Worm (Caenorhabditis elegans) whole organism, midembryonic: Measurements from ENCODE around the gene asp-13.

Source experiments
- T22C8.4 ChIP-seq: fragments of 200-800 bp; sonication (Bioruptor generic); IDR thresholded peaks from 2 replicates; pipeline ENCODE4 v1.3.6; 2022; ENCODE audit warnings: missing genetic modification characterization, missing compliant biosample characterization
- cog-1 ChIP-seq: sonication (generic microtip); optimal IDR thresholded peaks from 2 replicates; lab custom pipeline; 2016; ENCODE audit warnings: missing genetic modification characterization, missing compliant biosample characterization
- flt-1 ChIP-seq: fragments of 200-800 bp; sonication (Bioruptor generic); IDR thresholded peaks from 2 replicates; pipeline ENCODE4 v1.3.6; 2022; ENCODE audit warnings: missing genetic modification characterization, missing compliant biosample characterization
- klf-2 ChIP-seq: fragments of 200-800 bp; sonication (Bioruptor generic); conservative IDR thresholded peaks from 2 replicates; pipeline ENCODE4 v1.3.6; 2022; ENCODE audit warnings: missing genetic modification reagents, missing genetic modification characterization, missing compliant biosample characterization
- med-1 ChIP-seq: sonication (generic microtip); optimal IDR thresholded peaks from 2 replicates; lab custom pipeline; 2017; ENCODE audit warnings: missing genetic modification characterization, mild to moderate bottlenecking, missing compliant biosample characterization, antibody characterized with exemption, missing genetic modification reagents; ENCODE audit not compliant: insufficient read depth
- ref-1 ChIP-seq: fragments of 200-800 bp; sonication (Bioruptor generic); conservative IDR thresholded peaks from 2 replicates; pipeline ENCODE4 v1.3.6; 2022; ENCODE audit warnings: missing genetic modification reagents, missing genetic modification characterization, missing compliant biosample characterization
- tab-1 ChIP-seq: fragments of 200-800 bp; sonication (Bioruptor generic); IDR thresholded peaks from 2 replicates; pipeline ENCODE4 v1.3.6; 2022; ENCODE audit warnings: missing genetic modification characterization, missing compliant biosample characterization
- ztf-23 ChIP-seq: fragments of 200-800 bp; sonication (Bioruptor generic); IDR thresholded peaks from 2 replicates; pipeline ENCODE4 v1.3.6; 2022; ENCODE audit warnings: missing genetic modification reagents, missing genetic modification characterization, missing compliant biosample characterization
- ztf-29 ChIP-seq: fragments of 200-800 bp; sonication (Bioruptor generic); IDR thresholded peaks from 2 replicates; pipeline ENCODE4 v1.3.6; 2022; ENCODE audit warnings: missing genetic modification reagents, missing genetic modification characterization, missing compliant biosample characterization

The asp-13 gene

DNA sequence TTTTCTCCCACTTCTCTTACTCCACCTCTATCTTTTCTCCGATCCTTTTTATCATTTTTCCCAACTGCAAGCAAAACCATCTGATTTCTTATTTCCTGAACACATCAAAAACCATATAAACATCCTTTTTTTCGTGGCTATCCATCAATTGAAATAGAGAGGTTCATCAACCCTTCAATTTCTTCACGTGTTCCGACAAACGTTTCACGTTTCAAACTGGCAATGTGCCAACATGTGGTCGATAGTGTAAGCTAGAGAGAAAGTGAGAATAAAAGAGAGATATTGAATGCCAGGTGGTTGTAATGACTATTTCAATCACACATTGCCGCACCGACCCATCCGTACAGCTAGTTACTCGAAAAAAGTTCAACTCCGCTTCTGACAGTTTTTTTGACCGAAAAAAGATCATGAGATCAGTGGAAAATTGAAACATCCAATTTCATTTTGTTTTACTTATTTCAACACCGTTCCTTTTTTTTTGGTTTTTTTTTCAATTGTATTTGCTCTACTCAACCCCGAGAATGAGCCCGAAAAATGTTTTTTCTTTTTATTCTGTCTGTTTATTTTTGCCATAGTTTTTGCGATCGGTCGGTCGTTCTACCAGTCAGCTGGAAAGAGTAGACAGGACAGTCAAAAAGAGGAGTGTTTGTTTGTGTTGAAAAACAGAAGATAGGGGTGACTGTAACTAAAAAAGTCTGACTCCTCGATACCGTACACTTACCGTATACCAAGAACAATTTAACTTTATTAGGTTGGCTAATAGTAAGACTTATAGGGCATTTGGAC lies 15.8 kb upstream of the asp-13 start:
- no peak for TF ChIP-seq ref-1 (GFP tag; lab: Robert Waterston, UW)
- no peak for TF ChIP-seq klf-2 (GFP tag; lab: Robert Waterston, UW)
- no peak for TF ChIP-seq tab-1
- TF ChIP-seq T22C8.4 (GFP tag; lab: Robert Waterston, UW): no peak
- no peak for TF ChIP-seq cog-1 (tag; lab: Kevin White, UChicago)
- TF ChIP-seq med-1 (GFP tag; lab: Kevin White, UChicago): no peak
- no peak for TF ChIP-seq ztf-29 (GFP tag; lab: Robert Waterston, UW)
- no peak for TF ChIP-seq ztf-23
- TF ChIP-seq flt-1 (GFP tag; lab: Robert Waterston, UW): no peak

DNA sequence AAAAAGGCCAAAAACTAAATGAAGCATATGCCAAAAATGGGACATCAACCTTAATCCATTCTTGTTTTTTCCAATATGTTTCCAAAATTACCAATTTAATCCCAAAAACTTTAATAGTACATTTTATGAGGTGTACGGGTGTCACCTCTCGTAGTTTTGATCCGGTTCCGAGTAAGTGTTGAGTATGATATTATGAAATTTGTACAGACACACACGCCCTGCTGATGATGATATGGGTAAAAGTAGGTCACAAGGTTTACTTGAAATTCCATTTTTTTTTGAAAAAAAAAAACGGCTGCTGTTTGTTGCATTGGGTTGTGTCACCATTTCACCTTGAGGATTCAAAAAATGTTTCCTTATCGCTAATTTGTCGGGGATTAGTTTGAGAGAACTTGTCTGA lies 14.9 kb upstream of the asp-13 start:
- no peak for TF ChIP-seq med-1 (GFP tag; lab: Kevin White, UChicago)
- no peak for TF ChIP-seq cog-1 (tag; lab: Kevin White, UChicago)
- no peak for TF ChIP-seq tab-1
- TF ChIP-seq klf-2 (GFP tag; lab: Robert Waterston, UW): no peak
- TF ChIP-seq ztf-29 (GFP tag; lab: Robert Waterston, UW): no peak
- TF ChIP-seq flt-1 (GFP tag; lab: Robert Waterston, UW): no peak
- no peak for TF ChIP-seq ztf-23
- TF ChIP-seq ref-1 (GFP tag; lab: Robert Waterston, UW): no peak
- TF ChIP-seq T22C8.4 (GFP tag; lab: Robert Waterston, UW): no peak

DNA sequence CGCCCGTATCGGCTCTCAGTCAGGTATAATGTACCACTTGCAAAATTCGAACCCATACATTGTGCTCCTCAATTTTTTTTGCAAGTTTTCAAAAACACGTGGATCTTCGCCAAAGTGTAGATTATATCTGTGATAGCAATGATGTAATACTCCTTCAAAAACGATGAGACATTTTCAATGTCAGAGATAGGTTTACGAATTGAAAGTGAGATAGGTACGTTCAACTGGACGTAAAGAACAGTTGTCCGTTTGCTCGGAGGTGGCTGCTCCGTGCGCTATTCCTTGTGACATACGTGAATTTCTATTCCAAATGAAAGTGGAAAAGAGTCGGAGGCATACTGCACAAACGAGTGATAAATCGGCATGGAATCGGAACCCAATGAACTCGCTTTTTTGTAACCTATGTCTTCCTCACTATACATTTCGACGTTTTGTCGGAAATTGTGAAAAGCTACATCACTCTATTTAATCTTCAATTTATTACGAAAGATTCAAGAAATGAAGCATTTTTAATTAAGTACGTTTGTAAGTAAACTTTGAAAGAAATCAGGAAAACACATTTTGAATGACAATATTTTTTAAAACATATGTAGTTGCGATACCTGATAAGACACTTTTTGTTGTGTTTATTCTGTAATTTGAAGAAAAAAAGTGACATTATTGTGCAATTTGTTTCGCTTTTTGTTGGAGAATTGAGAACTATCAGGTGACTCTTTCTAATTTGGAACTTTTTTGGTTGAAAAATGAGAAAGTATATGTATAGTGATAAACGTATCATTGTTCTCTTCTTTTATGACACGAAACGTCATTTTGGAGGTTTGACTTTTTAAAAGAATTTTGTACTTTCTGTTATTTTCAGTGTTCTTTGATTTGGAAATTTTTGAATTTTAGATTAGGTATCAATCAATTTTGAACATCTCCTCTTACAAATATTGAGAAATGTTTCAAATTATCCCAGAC lies 11.7 kb upstream of the asp-13 start:
- no peak for TF ChIP-seq T22C8.4 (GFP tag; lab: Robert Waterston, UW)
- no peak for TF ChIP-seq tab-1
- no peak for TF ChIP-seq ztf-29 (GFP tag; lab: Robert Waterston, UW)
- TF ChIP-seq klf-2 (GFP tag; lab: Robert Waterston, UW): no peak
- TF ChIP-seq ztf-23: no peak
- TF ChIP-seq flt-1 (GFP tag; lab: Robert Waterston, UW): no peak
- TF ChIP-seq cog-1 (tag; lab: Kevin White, UChicago): no peak
- no peak for TF ChIP-seq med-1 (GFP tag; lab: Kevin White, UChicago)

DNA sequence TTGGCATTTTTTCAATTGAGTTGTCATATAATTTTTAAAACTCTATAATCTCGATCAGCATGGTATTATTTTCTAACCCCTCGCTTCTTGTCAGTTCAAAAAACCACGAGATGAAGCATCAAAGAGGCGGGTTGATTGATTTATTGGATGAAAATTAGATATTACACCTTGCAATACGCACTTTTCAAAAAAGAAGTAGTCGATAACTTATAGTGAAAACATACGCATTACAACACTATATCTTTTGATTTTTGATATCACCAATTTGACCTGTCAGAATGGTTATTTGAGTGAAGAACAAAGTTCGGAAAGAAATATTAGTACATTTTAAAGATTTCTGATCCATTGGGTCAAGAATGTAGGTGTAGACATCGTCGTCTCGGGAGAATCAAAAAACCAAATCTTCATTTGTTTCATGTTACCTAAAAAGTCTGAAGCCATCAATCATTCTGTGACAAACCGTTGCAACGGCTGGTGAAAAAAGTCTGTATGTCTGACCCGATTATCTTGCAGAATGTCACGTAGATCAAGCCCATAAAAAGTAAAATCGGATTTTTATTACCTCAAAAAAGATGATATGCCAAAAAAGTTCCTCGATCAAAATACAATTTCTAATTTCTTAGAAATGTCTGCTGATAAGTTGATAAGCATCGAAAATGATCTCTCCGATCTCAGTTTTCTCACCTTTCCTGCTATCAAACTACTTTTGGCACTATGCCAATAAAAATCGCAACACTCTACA lies 10.3 kb upstream of the asp-13 start:
- no peak for TF ChIP-seq flt-1 (GFP tag; lab: Robert Waterston, UW)
- TF ChIP-seq ztf-23: no peak
- TF ChIP-seq ref-1 (GFP tag; lab: Robert Waterston, UW): no peak

DNA sequence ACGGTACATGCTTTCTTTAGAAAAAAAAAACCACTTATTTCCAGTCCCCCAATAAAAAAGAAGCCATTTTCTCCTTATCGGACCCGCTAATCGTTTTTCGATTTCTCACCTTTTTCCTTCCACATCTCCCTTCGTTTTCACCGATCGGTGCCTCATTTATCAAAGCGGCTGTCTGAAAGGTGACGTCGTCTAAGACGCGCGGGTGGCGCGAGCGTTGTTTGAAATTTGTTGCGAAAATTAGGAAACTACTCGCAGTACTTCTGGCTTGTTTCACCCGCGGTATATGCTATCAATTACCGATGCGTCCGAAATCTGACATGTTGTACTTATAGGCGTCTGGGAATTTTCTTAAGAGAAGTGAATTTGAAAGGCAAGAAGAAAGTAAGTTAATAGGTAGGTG lies 9.2 kb upstream of the asp-13 start:
- TF ChIP-seq T22C8.4 (GFP tag; lab: Robert Waterston, UW) (no peak), tab-1 (no peak), flt-1 (GFP tag; lab: Robert Waterston, UW) (no peak), ztf-29 (GFP tag; lab: Robert Waterston, UW) (no peak), ref-1 (GFP tag; lab: Robert Waterston, UW) (no peak), cog-1 (tag; lab: Kevin White, UChicago) (no peak), klf-2 (GFP tag; lab: Robert Waterston, UW) (no peak), med-1 (GFP tag; lab: Kevin White, UChicago) (no peak), ztf-23 (no peak)

DNA sequence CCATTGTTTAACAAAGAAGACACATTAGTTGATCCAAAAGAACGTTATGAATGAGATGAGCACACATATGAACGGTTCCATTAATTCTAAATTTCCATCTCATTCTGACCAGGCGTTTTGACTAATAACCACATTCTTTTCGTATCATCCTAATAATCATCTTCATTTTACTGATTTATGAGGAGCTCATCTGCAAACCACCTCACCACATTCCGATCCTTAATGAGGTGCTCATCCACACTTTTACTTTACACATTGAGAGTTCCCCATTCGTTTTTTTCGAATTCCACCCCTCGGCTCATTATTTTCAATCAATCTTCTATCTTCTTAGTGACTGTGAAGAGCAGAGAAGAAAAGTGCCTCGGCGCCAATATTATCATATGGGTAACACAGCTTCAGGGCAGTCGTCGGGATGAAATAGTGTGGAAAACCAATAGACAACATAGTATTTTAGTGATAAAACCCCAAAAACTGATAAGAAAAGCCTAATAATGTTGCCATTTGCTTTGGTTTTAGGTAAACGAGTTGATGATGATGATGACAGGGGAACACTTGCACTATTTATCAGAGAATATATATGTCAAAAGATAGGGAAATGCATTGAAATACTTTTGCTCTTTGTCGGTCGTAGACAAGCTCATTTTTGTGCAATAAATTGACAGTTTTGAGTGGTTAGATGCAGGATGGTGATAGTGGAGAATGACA lies 8.2 kb upstream of the asp-13 start:
- TF ChIP-seq ztf-29 (GFP tag; lab: Robert Waterston, UW) (no peak), klf-2 (GFP tag; lab: Robert Waterston, UW) (no peak), T22C8.4 (GFP tag; lab: Robert Waterston, UW) (no peak)

DNA sequence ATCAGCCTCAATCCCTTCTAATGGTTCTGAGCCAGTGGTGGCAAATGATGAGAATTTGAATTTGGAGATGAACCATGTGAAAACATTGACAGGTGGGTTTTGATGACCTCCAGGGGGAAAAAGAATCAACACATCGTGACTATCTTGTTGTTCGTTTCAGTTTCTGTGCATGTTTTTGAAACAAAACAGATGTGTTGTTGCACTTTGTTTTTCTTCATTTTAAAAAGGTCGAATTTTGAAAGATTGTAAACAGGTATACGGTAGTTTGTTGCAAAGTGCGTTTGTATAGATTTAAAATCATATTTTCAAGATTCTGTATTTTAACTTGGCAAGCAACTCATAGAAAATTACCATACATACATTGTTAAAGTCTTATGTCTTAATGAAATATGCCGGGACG lies 7.4 kb upstream of the asp-13 start:
- TF ChIP-seq klf-2 (GFP tag; lab: Robert Waterston, UW): no peak

DNA sequence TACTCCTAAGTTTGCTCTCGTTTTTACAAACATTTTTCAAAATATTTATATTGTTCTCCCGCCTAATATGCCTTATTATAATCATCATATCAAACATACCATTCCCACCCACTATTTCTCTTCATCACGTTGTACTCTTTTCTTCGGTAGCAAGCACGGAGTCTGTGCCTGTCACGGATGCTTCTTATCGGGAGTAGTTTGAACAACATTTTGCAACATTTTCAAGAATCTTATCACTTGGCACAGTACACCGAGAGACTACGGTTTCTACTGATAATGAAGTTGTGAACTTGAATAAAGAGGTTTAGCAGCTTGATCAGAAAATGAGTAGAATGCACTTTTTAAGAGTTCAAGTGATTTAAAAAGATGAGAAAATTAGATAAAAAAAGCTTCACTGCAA lies 5.3 kb upstream of the asp-13 start:
- TF ChIP-seq klf-2 (GFP tag; lab: Robert Waterston, UW) (no peak), cog-1 (tag; lab: Kevin White, UChicago) (no peak), med-1 (GFP tag; lab: Kevin White, UChicago) (no peak), tab-1 (no peak), ref-1 (GFP tag; lab: Robert Waterston, UW) (no peak), T22C8.4 (GFP tag; lab: Robert Waterston, UW) (no peak), flt-1 (GFP tag; lab: Robert Waterston, UW) (no peak), ztf-29 (GFP tag; lab: Robert Waterston, UW) (no peak), ztf-23 (no peak)
